Fruit fly (Drosophila melanogaster) whole organism, embryonic: ENCODE results near the gene Usp10.

Experiments
- ATbp ChIP-seq: fragments of 200-800 bp; sonication (Bioruptor generic); optimal IDR thresholded peaks from 2 replicates; lab custom pipeline; 2017; ENCODE audit warnings: missing biosample characterization, mild to moderate bottlenecking, missing genetic modification characterization, missing genetic modification reagents
- Bdp1 ChIP-seq: fragments of 200-800 bp; sonication (Bioruptor generic); optimal IDR thresholded peaks from 3 replicates; lab custom pipeline; 2016; ENCODE audit warnings: missing biosample characterization, missing genetic modification characterization
- CG12071 ChIP-seq: fragments of 200-800 bp; sonication (Bioruptor generic); optimal IDR thresholded peaks from 3 replicates; lab custom pipeline; 2018; ENCODE audit warnings: missing biosample characterization, mild to moderate bottlenecking, missing genetic modification characterization
- CG12299 ChIP-seq: fragments of 200-800 bp; sonication (Bioruptor generic); optimal IDR thresholded peaks from 2 replicates; lab custom pipeline; 2018; ENCODE audit warnings: missing biosample characterization, mild to moderate bottlenecking, missing genetic modification characterization
- CG13287 ChIP-seq: fragments of 200-800 bp; sonication (Bioruptor generic); IDR thresholded peaks from 2 replicates; pipeline ENCODE4 v1.3.6; 2022; ENCODE audit warnings: missing biosample characterization, missing genetic modification characterization; ENCODE audit not compliant: partially characterized antibody
- CG15011 ChIP-seq: fragments of 200-800 bp; sonication (Bioruptor generic); optimal IDR thresholded peaks from 3 replicates; lab custom pipeline; 2018; ENCODE audit warnings: missing biosample characterization, mild to moderate bottlenecking, missing genetic modification characterization
- CG1603 ChIP-seq: fragments of 200-800 bp; sonication (Bioruptor generic); optimal IDR thresholded peaks from 2 replicates; lab custom pipeline; 2019; ENCODE audit warnings: missing biosample characterization, mild to moderate bottlenecking, missing genetic modification characterization, moderate library complexity
- CG17186 ChIP-seq: fragments of 200-800 bp; sonication (Bioruptor generic); optimal IDR thresholded peaks from 3 replicates; lab custom pipeline; 2017; ENCODE audit warnings: missing biosample characterization, missing genetic modification reagents, missing genetic modification characterization
- CG17328 ChIP-seq: fragments of 200-800 bp; sonication (Bioruptor generic); IDR thresholded peaks from 2 replicates; pipeline ENCODE4 v1.3.6; 2022; ENCODE audit warnings: missing biosample characterization, missing genetic modification characterization
- CG2202 ChIP-seq: fragments of 200-800 bp; sonication (Bioruptor generic); optimal IDR thresholded peaks from 2 replicates; lab custom pipeline; 2018; ENCODE audit warnings: missing biosample characterization, mild to moderate bottlenecking, missing genetic modification characterization
- CG6765 ChIP-seq: fragments of 200-800 bp; sonication (Bioruptor generic); optimal IDR thresholded peaks from 3 replicates; lab custom pipeline; 2017; ENCODE audit warnings: missing biosample characterization, mild to moderate bottlenecking, missing genetic modification characterization
- CG6791 ChIP-seq: fragments of 200-800 bp; sonication (Bioruptor generic); IDR thresholded peaks from 3 replicates; pipeline ENCODE4 v1.3.6; 2022; ENCODE audit warnings: missing biosample characterization, missing genetic modification characterization; ENCODE audit not compliant: partially characterized antibody
- CG7987 ChIP-seq: fragments of 200-800 bp; sonication (Bioruptor generic); optimal IDR thresholded peaks from 2 replicates; lab custom pipeline; 2018; ENCODE audit warnings: missing biosample characterization, mild to moderate bottlenecking, missing genetic modification characterization, moderate library complexity
- CG8359 ChIP-seq: fragments of 200-800 bp; sonication (Bioruptor generic); optimal IDR thresholded peaks from 2 replicates; lab custom pipeline; 2017; ENCODE audit warnings: missing biosample characterization, mild to moderate bottlenecking, missing genetic modification characterization, borderline replicate concordance
- CG9727 ChIP-seq: fragments of 200-800 bp; sonication (Bioruptor generic); optimal IDR thresholded peaks from 3 replicates; lab custom pipeline; 2017; ENCODE audit warnings: missing biosample characterization, mild to moderate bottlenecking, missing genetic modification characterization
- CG9817 ChIP-seq: fragments of 200-800 bp; sonication (Bioruptor generic); optimal IDR thresholded peaks from 2 replicates; lab custom pipeline; 2018; ENCODE audit warnings: missing biosample characterization, mild to moderate bottlenecking, missing genetic modification characterization, moderate library complexity
- D19B ChIP-seq: fragments of 200-800 bp; sonication (Bioruptor generic); optimal IDR thresholded peaks from 2 replicates; lab custom pipeline; 2017; ENCODE audit warnings: missing biosample characterization, mild to moderate bottlenecking, missing genetic modification characterization
- Dek ChIP-seq: fragments of 200-800 bp; sonication (Bioruptor generic); optimal IDR thresholded peaks from 3 replicates; lab custom pipeline; 2019; ENCODE audit warnings: missing biosample characterization, mild to moderate bottlenecking, missing genetic modification characterization, moderate library complexity
- Dfd ChIP-seq, 2 experiments: fragments of >200 bp; optimal IDR thresholded peaks; 2 replicates each; lab custom pipeline; 2017; ENCODE audit warnings: missing biosample characterization in 2 of 2, missing genetic modification characterization in 2 of 2
- Doc2 ChIP-seq: fragments of 200-800 bp; sonication (Bioruptor generic); IDR thresholded peaks from 2 replicates; pipeline ENCODE4 v1.3.6; 2022; ENCODE audit warnings: missing biosample characterization, missing genetic modification characterization
- Dp ChIP-seq: fragments of 200-800 bp; sonication (Bioruptor generic); optimal IDR thresholded peaks from 2 replicates; lab custom pipeline; 2018; ENCODE audit warnings: missing biosample characterization, mild to moderate bottlenecking, missing genetic modification characterization, moderate library complexity
- GATAe ChIP-seq: fragments of 200-800 bp; sonication (Bioruptor generic); conservative IDR thresholded peaks from 2 replicates; pipeline ENCODE4 v1.3.6; 2022; ENCODE audit warnings: missing biosample characterization, missing genetic modification characterization
- H15 ChIP-seq: fragments of 200-800 bp; sonication (Bioruptor generic); IDR thresholded peaks from 3 replicates; pipeline ENCODE4 v1.3.6; 2022; ENCODE audit warnings: missing biosample characterization, missing genetic modification characterization
- HLH3B ChIP-seq: fragments of 200-800 bp; sonication (Bioruptor generic); IDR thresholded peaks from 2 replicates; pipeline ENCODE4 v1.3.6; 2022; ENCODE audit warnings: missing biosample characterization, missing genetic modification characterization
- Opbp ChIP-seq: fragments of 200-800 bp; sonication (Bioruptor generic); IDR thresholded peaks from 3 replicates; pipeline ENCODE4 v1.3.6; 2022; ENCODE audit warnings: missing biosample characterization, missing genetic modification characterization; ENCODE audit not compliant: partially characterized antibody
- Ravus ChIP-seq: fragments of 200-800 bp; sonication (Bioruptor generic); IDR thresholded peaks from 2 replicates; pipeline ENCODE4 v1.3.6; 2022; ENCODE audit warnings: missing biosample characterization, missing genetic modification characterization
- Scr ChIP-seq: fragments of 200-800 bp; sonication (Bioruptor generic); IDR thresholded peaks from 2 replicates; pipeline ENCODE4 v1.3.6; 2022; ENCODE audit warnings: missing biosample characterization, missing genetic modification characterization; ENCODE audit not compliant: partially characterized antibody
- Sry-δ ChIP-seq: fragments of 200-800 bp; sonication (Bioruptor generic); optimal IDR thresholded peaks from 2 replicates; lab custom pipeline; 2016; ENCODE audit warnings: missing biosample characterization, missing genetic modification characterization
- Stat92E ChIP-seq, 3 experiments: fragments of >200 bp in 2 of 3; fragments of 200-800 bp in 1 of 3; sonication (Bioruptor generic) in 1 of 3; optimal IDR thresholded peaks; 2 replicates each; lab custom pipeline; 2017 to 2019; ENCODE audit warnings: missing biosample characterization in 3 of 3, missing genetic modification characterization in 3 of 3, mild to moderate bottlenecking in 1 of 3, moderate library complexity in 1 of 3
- al ChIP-seq: fragments of 200-800 bp; sonication (Bioruptor generic); IDR thresholded peaks from 2 replicates; pipeline ENCODE4 v1.3.6; 2022; ENCODE audit warnings: missing biosample characterization, missing genetic modification characterization
- ara ChIP-seq: fragments of 200-800 bp; sonication (Bioruptor generic); IDR thresholded peaks from 2 replicates; pipeline ENCODE4 v1.3.6; 2022; ENCODE audit warnings: missing biosample characterization, missing genetic modification characterization
- crp ChIP-seq, 2 experiments: fragments of 200-800 bp; sonication (Bioruptor generic); optimal IDR thresholded peaks; 2 replicates in 1 of 2; 3 replicates in 1 of 2; lab custom pipeline; 2017; ENCODE audit warnings: missing biosample characterization in 2 of 2, missing genetic modification characterization in 2 of 2, mild to moderate bottlenecking in 1 of 2, moderate library complexity in 1 of 2
- en ChIP-seq: fragments of 200-800 bp; sonication (Bioruptor generic); optimal IDR thresholded peaks from 2 replicates; lab custom pipeline; 2016; ENCODE audit warnings: missing biosample characterization, missing genetic modification characterization
- fd102C ChIP-seq: fragments of 200-800 bp; sonication (Bioruptor generic); optimal IDR thresholded peaks from 2 replicates; lab custom pipeline; 2018; ENCODE audit warnings: missing biosample characterization, mild to moderate bottlenecking, missing genetic modification characterization, moderate library complexity
- fd3F ChIP-seq: fragments of 200-800 bp; sonication (Bioruptor generic); optimal IDR thresholded peaks from 2 replicates; lab custom pipeline; 2018; ENCODE audit warnings: missing biosample characterization, mild to moderate bottlenecking, missing genetic modification characterization, moderate library complexity
- ftz-f1 ChIP-seq: fragments of 200-800 bp; sonication (Bioruptor generic); optimal IDR thresholded peaks from 2 replicates; lab custom pipeline; 2016; ENCODE audit warnings: missing biosample characterization, missing genetic modification characterization
- gem ChIP-seq: fragments of 200-800 bp; sonication (Bioruptor generic); optimal IDR thresholded peaks from 2 replicates; lab custom pipeline; 2019; ENCODE audit warnings: missing biosample characterization, mild to moderate bottlenecking, missing genetic modification characterization, moderate library complexity
- inv ChIP-seq: fragments of 200-800 bp; sonication (Bioruptor generic); IDR thresholded peaks from 2 replicates; pipeline ENCODE4 v1.3.6; 2022; ENCODE audit warnings: missing biosample characterization, missing genetic modification characterization; ENCODE audit not compliant: partially characterized antibody
- kni ChIP-seq: fragments of 200-800 bp; sonication (Bioruptor generic); optimal IDR thresholded peaks from 3 replicates; lab custom pipeline; 2017; ENCODE audit warnings: mild to moderate bottlenecking, missing biosample characterization, missing genetic modification reagents, missing genetic modification characterization
- knrl ChIP-seq: fragments of 200-800 bp; sonication (Bioruptor generic); IDR thresholded peaks from 3 replicates; pipeline ENCODE4 v1.3.6; 2022; ENCODE audit warnings: missing biosample characterization, missing genetic modification characterization; ENCODE audit not compliant: partially characterized antibody
- lov ChIP-seq, 2 experiments: fragments of 200-800 bp in 1 of 2; fragments of >200 bp in 1 of 2; sonication (Bioruptor generic) in 1 of 2; IDR thresholded peaks in 1 of 2; optimal IDR thresholded peaks in 1 of 2; 2 replicates in 1 of 2; 3 replicates in 1 of 2; pipeline versions ENCODE4 v1.3.6 to Lab custom; 2017 to 2022; ENCODE audit warnings: missing biosample characterization in 1 of 2, missing genetic modification characterization in 1 of 2
- pan ChIP-seq, 4 experiments: fragments of >200 bp in 3 of 4; fragments of 200-800 bp in 1 of 4; sonication (Bioruptor generic) in 1 of 4; optimal IDR thresholded peaks in 3 of 4; IDR thresholded peaks in 1 of 4; 2 replicates each; pipeline versions ENCODE4 v1.3.6 to Lab custom; 2017 to 2022; ENCODE audit warnings: missing biosample characterization in 2 of 4, missing genetic modification characterization in 2 of 4, mixed read lengths in 1 of 4
- pros ChIP-seq: fragments of 200-800 bp; sonication (Bioruptor generic); optimal IDR thresholded peaks from 3 replicates; lab custom pipeline; 2019; ENCODE audit warnings: missing biosample characterization, mild to moderate bottlenecking, missing genetic modification characterization, moderate library complexity
- ranshi ChIP-seq: fragments of 200-800 bp; sonication (Bioruptor generic); IDR thresholded peaks from 2 replicates; pipeline ENCODE4 v1.3.6; 2022; ENCODE audit warnings: missing biosample characterization, missing genetic modification characterization
- sna ChIP-seq: fragments of 200-800 bp; sonication (Bioruptor generic); IDR thresholded peaks from 2 replicates; pipeline ENCODE4 v1.3.6; 2022; ENCODE audit warnings: missing biosample characterization, missing genetic modification characterization; ENCODE audit not compliant: partially characterized antibody
- unpg ChIP-seq: fragments of 200-800 bp; sonication (Bioruptor generic); optimal IDR thresholded peaks from 3 replicates; lab custom pipeline; 2018; ENCODE audit warnings: missing biosample characterization, mild to moderate bottlenecking, missing genetic modification characterization, moderate library complexity

Usp10 gene

dm6 chr3L:904991-905745 is 33.5 kb downstream of the Usp10 start (continued):
- TF ChIP-seq knrl (GFP tag; lab: Robert Waterston, UW): no peak
- TF ChIP-seq lov (optimal IDR thresholded peaks at IDR 0.05; lab: Kevin White, UChicago): no peak
- no peak for TF ChIP-seq lov (GFP tag; IDR thresholded peaks at IDR 0.05; lab: Robert Waterston, UW)
- TF ChIP-seq fd3F (GFP tag; lab: Kevin White, UChicago): no peak
- no peak for TF ChIP-seq sna (GFP tag; lab: Robert Waterston, UW)
- TF ChIP-seq Dfd (GFP tag; optimal IDR thresholded peaks at IDR 0.05; lab: Kevin White, UChicago): no peak
- no peak for TF ChIP-seq kni (GFP tag; lab: Kevin White, UChicago)
- TF ChIP-seq ftz-f1 (GFP tag; lab: Kevin White, UChicago): no peak
- TF ChIP-seq Dek (tag; lab: Kevin White, UChicago): peak; percentile 4
- peak; percentile 33 for TF ChIP-seq CG8359 (GFP tag; lab: Kevin White, UChicago)
- TF ChIP-seq crp (GFP tag; optimal IDR thresholded peaks at IDR 0.05; lab: Kevin White, UChicago): no peak
- TF ChIP-seq CG17328 (GFP tag; lab: Robert Waterston, UW): peak; percentile 51; the same call in 1 of the 2 replicates
- no peak for TF ChIP-seq Doc2 (GFP tag; lab: Robert Waterston, UW)
- TF ChIP-seq Scr (GFP tag; lab: Robert Waterston, UW): no peak
- TF ChIP-seq pan (optimal IDR thresholded peaks at IDR 0.05; lab: Kevin White, UChicago): no peak
- peak in 1 of 2 experiments; percentile 13 for TF ChIP-seq pan (GFP tag; optimal IDR thresholded peaks at IDR 0.05 in 1 of 2, IDR thresholded peaks at IDR 0.05 in 1 of 2)
- TF ChIP-seq Dp: no peak
- TF ChIP-seq al (GFP tag; lab: Robert Waterston, UW): no peak
- TF ChIP-seq CG13287 (GFP tag; lab: Robert Waterston, UW): no peak
- TF ChIP-seq H15 (GFP tag; lab: Robert Waterston, UW): 0 out of 3 replicates have a peak, but pooled peaks have one; percentile 29
- no peak for TF ChIP-seq CG9817 (tag; lab: Kevin White, UChicago)
- peak; percentile 51; the same call in 1 of the 2 replicates for TF ChIP-seq ara (GFP tag; lab: Robert Waterston, UW)
- TF ChIP-seq CG6765 (GFP tag; lab: Kevin White, UChicago): no peak
- TF ChIP-seq CG15011 (GFP tag; lab: Kevin White, UChicago): no peak
- no peak for TF ChIP-seq D19B (GFP tag; lab: Kevin White, UChicago)
- TF ChIP-seq Stat92E (GFP tag; optimal IDR thresholded peaks at IDR 0.05; lab: Kevin White, UChicago): no peak
- no peak for TF ChIP-seq fd102C (GFP tag; lab: Kevin White, UChicago)
- TF ChIP-seq Ravus (GFP tag; lab: Robert Waterston, UW): no peak
- no peak for TF ChIP-seq CG1603
- no peak for TF ChIP-seq en (GFP tag; lab: Kevin White, UChicago)
- no peak for TF ChIP-seq ranshi (GFP tag; lab: Robert Waterston, UW)
- TF ChIP-seq Bdp1 (GFP tag; lab: Kevin White, UChicago): no peak
- TF ChIP-seq Opbp (GFP tag; lab: Robert Waterston, UW): no peak
- no peak for TF ChIP-seq CG17186
- TF ChIP-seq CG6791: peak; percentile 62; the same call in 1 of the 3 replicates
- peak; percentile 40 for TF ChIP-seq CG2202
- TF ChIP-seq gem (tag; lab: Kevin White, UChicago): peak; percentile 70
- no peak for TF ChIP-seq Sry-δ
- no peak for TF ChIP-seq inv (GFP tag; lab: Robert Waterston, UW)
- no peak for TF ChIP-seq HLH3B (GFP tag; lab: Robert Waterston, UW)
- TF ChIP-seq unpg: peak; percentile 50
- TF ChIP-seq GATAe (GFP tag; lab: Robert Waterston, UW): no peak
- TF ChIP-seq ATbp: peak; percentile 48
- peak; percentile 63 for TF ChIP-seq pros
- peak; percentile 46 for TF ChIP-seq CG9727 (GFP tag; lab: Kevin White, UChicago)
- no peak for TF ChIP-seq CG12071 (GFP tag; lab: Kevin White, UChicago)
- TF ChIP-seq CG7987: no peak
- no peak for TF ChIP-seq CG12299 (tag; lab: Kevin White, UChicago)
